Fruit fly (Drosophila melanogaster): ENCODE data around the gene CG5111.

- TF ChIP-seq fu2 (GFP tag; optimal IDR thresholded peaks at IDR 0.05): peak; percentile 98
- no peak for TF ChIP-seq br (optimal IDR thresholded peaks at IDR 0.05)
- peak; percentile 88 for TF ChIP-seq CG30020 (tag; optimal IDR thresholded peaks at IDR 0.05)
- TF ChIP-seq h (optimal IDR thresholded peaks at IDR 0.05): no peak
- peak; percentile 87 for TF ChIP-seq scrt (GFP tag; optimal IDR thresholded peaks at IDR 0.05)
- TF ChIP-seq Max (GFP tag; optimal IDR thresholded peaks at IDR 0.05): peak; percentile 99
- TF ChIP-seq Neu2 (GFP tag; optimal IDR thresholded peaks at IDR 0.05; ENCODE audit: borderline replicate concordance): peak; percentile 94
- peak; percentile 98 for TF ChIP-seq bab2 (GFP tag; optimal IDR thresholded peaks at IDR 0.05)
- TF ChIP-seq MBD-R2 (GFP tag; IDR thresholded peaks at IDR 0.05): peak; percentile 95
- no peak for TF ChIP-seq CG8478 (optimal IDR thresholded peaks at IDR 0.05)
- TF ChIP-seq CG6791 (GFP tag; IDR thresholded peaks at IDR 0.05; ENCODE audit: partially characterized antibody): peak; percentile 79; the same call in 2 of the 3 replicates
Observed at dm6 chr3R:25472635-25473552, 33.2 kb upstream of the CG5111 start, which contains the start of the genes Fur1 and Vps33B.

All from whole organism, embryonic.